Fruit fly (Drosophila melanogaster) Kc167 (cell line): Measurements from ENCODE around the gene CG32266.

ENCODE experiments used
- Myc ChIP-seq: fragments of >200 bp; optimal IDR thresholded peaks from 2 replicates; lab custom pipeline; 2017; ENCODE audit warnings: missing external identifiers
- Sin3A ChIP-seq: fragments of >200 bp; optimal IDR thresholded peaks from 2 replicates; lab custom pipeline; 2018; ENCODE audit warnings: missing external identifiers
- h ChIP-seq: fragments of >200 bp; optimal IDR thresholded peaks from 3 replicates; lab custom pipeline; 2018; ENCODE audit warnings: missing external identifiers
- insv ChIP-seq: fragments of >200 bp; optimal IDR thresholded peaks from 3 replicates; lab custom pipeline; 2018; ENCODE audit warnings: missing external identifiers
- psq ChIP-seq: fragments of >200 bp; optimal IDR thresholded peaks from 2 replicates; lab custom pipeline; 2017; ENCODE audit warnings: missing external identifiers
- ttk ChIP-seq: sonication (Bioruptor generic); optimal IDR thresholded peaks from 2 replicates; lab custom pipeline; 2017; ENCODE audit warnings: missing external identifiers

DNA sequence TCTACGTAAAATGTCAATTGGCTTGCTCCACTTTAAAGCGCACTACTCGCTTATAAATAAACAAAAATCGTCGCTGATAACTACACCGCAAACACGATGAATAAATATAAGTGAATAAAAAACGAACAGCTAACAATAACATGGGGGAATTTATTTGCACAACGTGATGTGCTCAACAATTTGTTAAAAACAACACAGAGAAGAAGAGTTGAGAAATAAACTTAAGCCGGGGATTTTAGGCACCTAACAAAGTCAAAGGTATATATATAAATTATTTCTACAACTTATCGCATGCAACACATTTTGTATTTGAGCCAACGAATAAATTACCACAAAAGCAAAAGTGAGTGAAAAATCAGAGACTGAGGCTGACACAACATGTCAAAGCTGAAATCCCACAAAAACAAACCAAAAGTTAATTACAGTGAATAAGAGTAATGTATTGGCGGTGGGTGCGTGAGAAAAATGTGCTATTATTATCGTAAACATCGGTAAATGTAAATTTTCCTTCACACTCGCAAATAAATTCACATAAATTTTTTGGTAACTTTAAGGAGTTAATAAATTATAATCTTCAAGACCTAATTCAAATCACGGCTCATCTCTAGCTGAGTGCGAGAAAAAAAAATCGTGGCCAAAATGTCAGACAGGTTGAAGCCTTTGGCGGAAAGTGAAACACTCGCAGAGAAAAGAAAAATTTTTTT is 18.2 kb upstream of the CG32266 start:
- TF ChIP-seq ttk (no peak), psq (lab: Kevin White, UChicago) (no peak), Sin3A (lab: Kevin White, UChicago) (no peak), insv (lab: Kevin White, UChicago) (no peak), h (no peak), Myc (lab: Kevin White, UChicago) (no peak)
